Fruit fly (Drosophila melanogaster): ENCODE data around the gene CG1316.

Gene CG1316

dm6 chr3L:4288591-4289056 lies 5.0 kb downstream of the CG1316 start, which contains the start of gene Hexo1 (continued):
- no peak for TF ChIP-seq Mio (GFP tag; optimal IDR thresholded peaks at IDR 0.05)
- TF ChIP-seq GATAd (GFP tag; optimal IDR thresholded peaks at IDR 0.05), result no peak
- TF ChIP-seq dmrt93B (GFP tag; optimal IDR thresholded peaks at IDR 0.05), result no peak
- peak; percentile 63 for TF ChIP-seq rgr (GFP tag; optimal IDR thresholded peaks at IDR 0.05)
- no peak for TF ChIP-seq Rel (GFP tag; optimal IDR thresholded peaks at IDR 0.05)
- peak; percentile 18 for TF ChIP-seq Rel (tag; optimal IDR thresholded peaks at IDR 0.05)
- peak; percentile 37 for TF ChIP-seq Jra (GFP tag; optimal IDR thresholded peaks at IDR 0.05)
- TF ChIP-seq HLH106 (tag; optimal IDR thresholded peaks at IDR 0.05), result peak; percentile 60
- no peak for TF ChIP-seq Hr83 (GFP tag; optimal IDR thresholded peaks at IDR 0.05; ENCODE audit: poor library complexity, severe bottlenecking)
- TF ChIP-seq CG9705 (GFP tag; optimal IDR thresholded peaks at IDR 0.05), result no peak
- no peak for TF ChIP-seq Hr78 (GFP tag; optimal IDR thresholded peaks at IDR 0.05)
- TF ChIP-seq Hnf4 (GFP tag; optimal IDR thresholded peaks at IDR 0.05), result no peak
- no peak for TF ChIP-seq Dfd (GFP tag; optimal IDR thresholded peaks at IDR 0.05)
- peak; percentile 69 for TF ChIP-seq OdsH (GFP tag; optimal IDR thresholded peaks at IDR 0.05)
- TF ChIP-seq sv (GFP tag; optimal IDR thresholded peaks at IDR 0.05), result peak; percentile 17
- no peak for TF ChIP-seq Abd-B (GFP tag; optimal IDR thresholded peaks at IDR 0.05)

dm6 chr3L:4292120-4292697 lies 8.6 kb downstream of the CG1316 start, which contains the start of the genes CG15012 and Fdx2:
Gene CG15012, minus strand, starts transcription at chr3L:4292246.
Gene Fdx2, plus strand, starts transcription at chr3L:4292482.
- TF ChIP-seq sv (GFP tag; optimal IDR thresholded peaks at IDR 0.05) (no peak), Abd-B (GFP tag; optimal IDR thresholded peaks at IDR 0.05) (no peak), Jra (GFP tag; optimal IDR thresholded peaks at IDR 0.05) (peak; percentile 32), woc (GFP tag; optimal IDR thresholded peaks at IDR 0.05) (peak; percentile 71), ey (GFP tag; optimal IDR thresholded peaks at IDR 0.05) (peak; percentile 8), Myc (optimal IDR thresholded peaks at IDR 0.05) (peak; percentile 33), fru (GFP tag; optimal IDR thresholded peaks at IDR 0.05) (peak; percentile 46), Dfd (GFP tag; optimal IDR thresholded peaks at IDR 0.05) (no peak), dsf (GFP tag; optimal IDR thresholded peaks at IDR 0.05; ENCODE audit: borderline replicate concordance) (no peak), Sp1 (GFP tag; optimal IDR thresholded peaks at IDR 0.05) (peak; percentile 30), N (GFP tag; optimal IDR thresholded peaks at IDR 0.05) (no peak), rgr (GFP tag; optimal IDR thresholded peaks at IDR 0.05) (peak; percentile 43), Hr83 (GFP tag; optimal IDR thresholded peaks at IDR 0.05; ENCODE audit: poor library complexity, severe bottlenecking) (no peak)

dm6 chr3L:4293304-4293703 lies 9.7 kb downstream of the CG1316 start:
- TF ChIP-seq GATAd (GFP tag; optimal IDR thresholded peaks at IDR 0.05) (no peak), rgr (GFP tag; optimal IDR thresholded peaks at IDR 0.05) (no peak), brk (GFP tag; optimal IDR thresholded peaks at IDR 0.05) (no peak), HLH106 (tag; optimal IDR thresholded peaks at IDR 0.05) (no peak), sage (GFP tag; optimal IDR thresholded peaks at IDR 0.05) (no peak), Jra (GFP tag; optimal IDR thresholded peaks at IDR 0.05) (no peak), dsf (GFP tag; optimal IDR thresholded peaks at IDR 0.05; ENCODE audit: borderline replicate concordance) (no peak), CG9705 (GFP tag; optimal IDR thresholded peaks at IDR 0.05) (no peak), N (GFP tag; optimal IDR thresholded peaks at IDR 0.05) (no peak)

dm6 chr3L:4293711-4294110 lies 10.1 kb downstream of the CG1316 start:
- TF ChIP-seq Sp1 (GFP tag; optimal IDR thresholded peaks at IDR 0.05) (no peak), Myc (optimal IDR thresholded peaks at IDR 0.05) (no peak), fru (GFP tag; optimal IDR thresholded peaks at IDR 0.05) (no peak)

- TF ChIP-seq br (GFP tag; optimal IDR thresholded peaks at IDR 0.05) (no peak), Mio (GFP tag; optimal IDR thresholded peaks at IDR 0.05) (no peak), usp (GFP tag; optimal IDR thresholded peaks at IDR 0.05) (no peak), sv (GFP tag; optimal IDR thresholded peaks at IDR 0.05) (no peak), fru (GFP tag; optimal IDR thresholded peaks at IDR 0.05) (no peak), Hr78 (GFP tag; optimal IDR thresholded peaks at IDR 0.05) (no peak), Sp1 (GFP tag; optimal IDR thresholded peaks at IDR 0.05) (no peak)
These were observed 13.1 kb downstream of the CG1316 start for dm6 chr3L:4296760-4297159.

- TF ChIP-seq Hnf4 (GFP tag; optimal IDR thresholded peaks at IDR 0.05), result no peak
- TF ChIP-seq HLH106 (tag; optimal IDR thresholded peaks at IDR 0.05), result no peak
- TF ChIP-seq N (GFP tag; optimal IDR thresholded peaks at IDR 0.05), result no peak
These were observed 18.4 kb downstream of the CG1316 start for dm6 chr3L:4302088-4302487.

Data from whole organism, wandering third instar larva.